Fruit fly (Drosophila melanogaster) whole organism, prepupa: ENCODE data around the gene Sh.
A peak's percentile ranks its signal among the peaks of the same experiment; 100 is the strongest.

Experiments used
- Blimp-1 ChIP-seq: fragments of 200-800 bp; sonication (Bioruptor generic); optimal IDR thresholded peaks from 3 replicates; lab custom pipeline; 2017; ENCODE audit warnings: missing biosample characterization, missing genetic modification characterization, mild to moderate bottlenecking, moderate library complexity, missing genetic modification reagents
- CG10669 ChIP-seq: fragments of 200-800 bp; sonication (Bioruptor generic); optimal IDR thresholded peaks from 3 replicates; lab custom pipeline; 2018; ENCODE audit warnings: missing biosample characterization, mild to moderate bottlenecking, missing genetic modification characterization, moderate library complexity
- CG11762 ChIP-seq: fragments of 200-800 bp; sonication (Bioruptor generic); optimal IDR thresholded peaks from 3 replicates; lab custom pipeline; 2016; ENCODE audit warnings: missing biosample characterization, missing genetic modification characterization; ENCODE audit not compliant: insufficient read depth
- CG11902 ChIP-seq: fragments of 200-800 bp; sonication (Bioruptor generic); optimal IDR thresholded peaks from 3 replicates; lab custom pipeline; 2016; ENCODE audit warnings: missing biosample characterization, missing genetic modification characterization
- CG15336 ChIP-seq: fragments of 200-800 bp; sonication (Bioruptor generic); IDR thresholded peaks from 2 replicates; pipeline ENCODE4 v1.3.6; 2022; ENCODE audit warnings: missing biosample characterization, missing genetic modification characterization
- CG16779 ChIP-seq: fragments of 200-800 bp; sonication (Bioruptor generic); optimal IDR thresholded peaks from 3 replicates; lab custom pipeline; 2017; ENCODE audit warnings: missing biosample characterization, mild to moderate bottlenecking, missing genetic modification characterization
- CG31627 ChIP-seq: fragments of 200-800 bp; sonication (Bioruptor generic); optimal IDR thresholded peaks from 3 replicates; lab custom pipeline; 2016; ENCODE audit warnings: missing biosample characterization, missing genetic modification characterization
- CG32006 ChIP-seq: fragments of 200-800 bp; sonication (Bioruptor generic); optimal IDR thresholded peaks from 3 replicates; lab custom pipeline; 2017; ENCODE audit warnings: missing biosample characterization, mild to moderate bottlenecking, missing genetic modification characterization
- CG3919 ChIP-seq: fragments of 200-800 bp; sonication (Bioruptor generic); optimal IDR thresholded peaks from 3 replicates; lab custom pipeline; 2016; ENCODE audit warnings: missing biosample characterization, missing genetic modification characterization
- CG6163 ChIP-seq: fragments of 200-800 bp; sonication (Bioruptor generic); IDR thresholded peaks from 3 replicates; pipeline ENCODE4 v1.3.6; 2022; ENCODE audit warnings: missing biosample characterization, missing genetic modification characterization
- CG6276 ChIP-seq: fragments of 200-800 bp; sonication (Bioruptor generic); optimal IDR thresholded peaks from 2 replicates; lab custom pipeline; 2017; ENCODE audit warnings: missing biosample characterization, mild to moderate bottlenecking, missing genetic modification characterization
- CG6792 ChIP-seq: fragments of 200-800 bp; sonication (Bioruptor generic); optimal IDR thresholded peaks from 3 replicates; lab custom pipeline; 2016; ENCODE audit warnings: missing biosample characterization, missing genetic modification characterization
- CG6808 ChIP-seq: fragments of 200-800 bp; sonication (Bioruptor generic); optimal IDR thresholded peaks from 3 replicates; lab custom pipeline; 2017; ENCODE audit warnings: missing biosample characterization, missing genetic modification characterization, mild to moderate bottlenecking, moderate library complexity, missing genetic modification reagents
- CG6854 ChIP-seq: fragments of 200-800 bp; sonication (Bioruptor generic); optimal IDR thresholded peaks from 2 replicates; lab custom pipeline; 2017; ENCODE audit warnings: missing biosample characterization, mild to moderate bottlenecking, missing genetic modification characterization
- CG8119 ChIP-seq: fragments of 200-800 bp; sonication (Bioruptor generic); IDR thresholded peaks from 3 replicates; pipeline ENCODE4 v1.3.6; 2022; ENCODE audit warnings: missing biosample characterization, missing genetic modification characterization
- Eip78C ChIP-seq: fragments of 200-800 bp; sonication (Bioruptor generic); peaks from one replicate; lab custom pipeline; 2016; ENCODE audit warnings: missing biosample characterization, missing genetic modification characterization
- Eip93F ChIP-seq: fragments of 200-800 bp; sonication (Bioruptor generic); optimal IDR thresholded peaks from 2 replicates; lab custom pipeline; 2016; ENCODE audit warnings: missing biosample characterization, mild to moderate bottlenecking, missing genetic modification characterization
- Ets21C ChIP-seq: fragments of 200-800 bp; sonication (Bioruptor generic); optimal IDR thresholded peaks from 3 replicates; lab custom pipeline; 2016; ENCODE audit warnings: missing biosample characterization, missing genetic modification characterization
- Ets96B ChIP-seq: fragments of 200-800 bp; optimal IDR thresholded peaks from 2 replicates; lab custom pipeline; 2019; ENCODE audit warnings: missing biosample characterization, mild to moderate bottlenecking, missing genetic modification characterization, moderate library complexity
- Gug ChIP-seq: fragments of 200-800 bp; sonication (Bioruptor generic); IDR thresholded peaks from 2 replicates; pipeline ENCODE4 v1.3.6; 2022; ENCODE audit warnings: missing biosample characterization, missing genetic modification characterization
- Hr39 ChIP-seq: fragments of 200-800 bp; sonication (Bioruptor generic); optimal IDR thresholded peaks from 2 replicates; lab custom pipeline; 2016; ENCODE audit warnings: missing biosample characterization, missing genetic modification characterization
- Hr4 ChIP-seq: fragments of 200-800 bp; sonication (Bioruptor generic); optimal IDR thresholded peaks from 3 replicates; lab custom pipeline; 2016; ENCODE audit warnings: missing biosample characterization, missing genetic modification characterization
- Lpt ChIP-seq: fragments of 200-800 bp; sonication (Bioruptor generic); optimal IDR thresholded peaks from 3 replicates; lab custom pipeline; 2016; ENCODE audit warnings: missing biosample characterization, missing genetic modification characterization
- Met ChIP-seq: fragments of 200-800 bp; sonication (Bioruptor generic); optimal IDR thresholded peaks from 3 replicates; lab custom pipeline; 2016; ENCODE audit warnings: missing biosample characterization, missing genetic modification characterization
- OdsH ChIP-seq: fragments of 200-800 bp; sonication (Bioruptor generic); optimal IDR thresholded peaks from 3 replicates; lab custom pipeline; 2016; ENCODE audit warnings: missing biosample characterization, missing genetic modification characterization
- Sox102F ChIP-seq: fragments of 200-800 bp; sonication (Bioruptor generic); optimal IDR thresholded peaks from 2 replicates; lab custom pipeline; 2016; ENCODE audit warnings: missing biosample characterization, mild to moderate bottlenecking, missing genetic modification characterization
- Sox14 ChIP-seq: fragments of 200-800 bp; sonication (Bioruptor generic); optimal IDR thresholded peaks from 3 replicates; lab custom pipeline; 2016; ENCODE audit warnings: missing biosample characterization, missing genetic modification characterization
- Sox15 ChIP-seq: fragments of 200-800 bp; sonication (Bioruptor generic); optimal IDR thresholded peaks from 3 replicates; lab custom pipeline; 2016; ENCODE audit warnings: missing biosample characterization, missing genetic modification characterization
- achi ChIP-seq: fragments of 200-800 bp; sonication (Bioruptor generic); optimal IDR thresholded peaks from 3 replicates; lab custom pipeline; 2016; ENCODE audit warnings: missing biosample characterization, missing genetic modification characterization
- acj6 ChIP-seq: fragments of 200-800 bp; sonication (Bioruptor generic); optimal IDR thresholded peaks from 3 replicates; lab custom pipeline; 2016; ENCODE audit warnings: missing biosample characterization, missing genetic modification characterization
- dac ChIP-seq: fragments of 200-800 bp; sonication (Bioruptor generic); optimal IDR thresholded peaks from 2 replicates; lab custom pipeline; 2017; ENCODE audit warnings: missing biosample characterization, mild to moderate bottlenecking, missing genetic modification characterization
- dsx ChIP-seq: fragments of 200-800 bp; optimal IDR thresholded peaks from 3 replicates; lab custom pipeline; 2019; ENCODE audit warnings: missing biosample characterization, mild to moderate bottlenecking, missing genetic modification characterization, moderate library complexity; ENCODE audit not compliant: poor library complexity, severe bottlenecking
- eg ChIP-seq: fragments of 200-800 bp; sonication (Bioruptor generic); IDR thresholded peaks from 3 replicates; pipeline ENCODE4 v1.3.6; 2022; ENCODE audit warnings: missing biosample characterization, missing genetic modification characterization
- fd59A ChIP-seq: fragments of 200-800 bp; sonication (Bioruptor generic); optimal IDR thresholded peaks from 2 replicates; lab custom pipeline; 2017; ENCODE audit warnings: missing biosample characterization, mild to moderate bottlenecking, missing genetic modification characterization, missing genetic modification reagents
- fd85E ChIP-seq: fragments of 200-800 bp; sonication (Bioruptor generic); optimal IDR thresholded peaks from 3 replicates; lab custom pipeline; 2016; ENCODE audit warnings: missing biosample characterization, missing genetic modification characterization
- fkh ChIP-seq: fragments of 200-800 bp; sonication (Bioruptor generic); optimal IDR thresholded peaks from 3 replicates; lab custom pipeline; 2017; ENCODE audit warnings: missing biosample characterization, mild to moderate bottlenecking, missing genetic modification characterization, moderate library complexity
- net ChIP-seq: fragments of 200-800 bp; sonication (Bioruptor generic); optimal IDR thresholded peaks from 3 replicates; lab custom pipeline; 2016; ENCODE audit warnings: missing biosample characterization, missing genetic modification characterization
- ss ChIP-seq, 2 experiments: fragments of 200-800 bp; sonication (Bioruptor generic); optimal IDR thresholded peaks; 2 replicates in 1 of 2; 3 replicates in 1 of 2; lab custom pipeline; 2017 to 2018; ENCODE audit warnings: mild to moderate bottlenecking in 2 of 2, missing biosample characterization in 2 of 2, missing genetic modification characterization in 2 of 2, moderate library complexity in 1 of 2
- svp ChIP-seq: fragments of 200-800 bp; sonication (Bioruptor generic); peaks from one replicate; lab custom pipeline; 2016; ENCODE audit warnings: missing biosample characterization, missing genetic modification characterization
- topi ChIP-seq: fragments of 200-800 bp; sonication (Bioruptor generic); optimal IDR thresholded peaks from 3 replicates; lab custom pipeline; 2016; ENCODE audit warnings: missing biosample characterization, missing genetic modification characterization

Sh gene

DNA sequence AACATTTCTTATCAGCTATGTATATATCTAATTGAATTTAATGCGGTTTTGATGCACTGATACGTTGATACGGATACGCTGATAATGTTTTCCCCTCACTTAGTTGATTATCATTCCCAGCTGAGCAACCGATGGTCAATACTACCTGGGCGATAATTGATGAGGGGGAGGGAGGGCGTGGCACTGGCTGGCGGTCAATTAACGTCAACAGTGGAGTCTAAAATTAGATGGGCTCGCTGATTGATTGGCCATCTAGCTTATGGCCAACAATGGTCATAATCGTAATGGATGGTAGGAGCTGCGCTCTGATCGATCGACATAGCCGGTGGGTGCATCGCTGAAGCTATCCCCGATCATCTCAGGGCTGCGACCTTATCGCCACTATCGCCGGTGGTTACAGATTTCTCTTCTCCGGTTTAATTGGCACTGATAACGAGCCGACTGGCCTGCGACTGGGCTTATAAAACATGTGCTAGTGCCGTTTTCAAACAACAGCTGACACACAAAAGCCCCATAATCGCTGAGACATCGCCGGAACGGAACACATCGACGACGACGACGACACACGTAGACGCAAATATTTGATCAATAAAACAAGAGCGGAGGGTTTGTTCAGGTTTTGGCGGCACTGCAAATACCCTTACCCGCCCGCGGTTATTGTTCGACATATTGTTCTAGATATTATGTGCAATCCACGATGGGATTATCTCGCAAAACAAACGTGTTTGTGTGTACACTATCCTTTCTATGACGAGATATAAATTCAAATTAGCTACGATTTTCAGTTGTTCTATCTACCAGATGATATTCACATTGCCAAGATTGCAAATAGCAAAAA, 20.7 kb upstream of the Sh start:
- peak; percentile 4 for TF ChIP-seq Sox14 (GFP tag; lab: Kevin White, UChicago)
- no peak for TF ChIP-seq Hr39 (GFP tag; lab: Kevin White, UChicago)
- TF ChIP-seq fkh (GFP tag; lab: Kevin White, UChicago): peak; percentile 84
- peak; percentile 37 for TF ChIP-seq Eip78C (GFP tag; lab: Kevin White, UChicago)
- no peak for TF ChIP-seq CG16779

DNA sequence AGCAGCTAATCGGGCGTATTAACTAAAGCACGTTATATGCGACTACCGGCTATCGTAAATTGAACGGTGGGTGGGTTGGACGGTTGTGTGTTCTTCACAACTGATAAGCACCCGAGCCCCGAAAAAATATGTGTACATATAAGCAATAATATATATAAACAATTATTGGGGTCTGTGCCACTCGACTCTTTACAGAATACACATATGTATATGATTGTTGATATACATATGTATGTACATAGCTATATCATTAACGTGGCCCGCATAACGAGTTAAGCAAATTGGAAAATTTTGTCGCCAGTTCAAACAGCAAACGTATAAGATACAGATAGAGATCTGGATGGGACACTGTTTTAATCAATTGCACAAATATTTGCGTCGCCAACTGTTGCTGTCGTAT, 19.6 kb upstream of the Sh start:
- TF ChIP-seq CG6163 (GFP tag; lab: Robert Waterston, UW): no peak
- TF ChIP-seq fkh (GFP tag; lab: Kevin White, UChicago): peak; percentile 82
- TF ChIP-seq svp: peak; percentile 37
- no peak for TF ChIP-seq ss (GFP tag; optimal IDR thresholded peaks at IDR 0.05; lab: Kevin White, UChicago)

DNA sequence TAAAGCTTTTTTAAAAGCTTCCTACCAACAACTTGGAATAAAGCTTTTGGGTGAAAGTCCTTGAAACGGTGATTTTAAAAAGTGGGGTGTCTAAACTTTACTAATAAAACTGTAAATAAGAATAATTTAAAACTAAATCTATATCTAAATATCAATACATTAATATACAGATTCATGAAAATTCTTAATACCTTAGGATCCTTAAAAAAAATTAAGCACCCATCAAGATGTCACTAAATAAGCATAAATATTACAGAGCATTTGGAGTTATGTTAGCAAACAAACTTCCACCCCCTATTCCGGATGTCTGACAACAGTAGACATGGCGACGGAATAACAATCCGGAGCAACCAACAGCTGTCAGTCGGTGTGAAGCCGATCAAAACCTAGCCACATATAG, 1.1 kb upstream of the Sh start, which contains the start of gene Dhc16F:
TSS of gene Dhc16F (plus strand) at position 301 of the 400 bp plus-strand sequence.
- TF ChIP-seq net (GFP tag; lab: Kevin White, UChicago): no peak
- no peak for TF ChIP-seq fd59A (GFP tag; lab: Kevin White, UChicago)
- TF ChIP-seq dsx (GFP tag; lab: Kevin White, UChicago): no peak
- TF ChIP-seq Eip93F (GFP tag; lab: Kevin White, UChicago): no peak
- TF ChIP-seq Ets96B (tag; lab: Kevin White, UChicago): no peak

DNA sequence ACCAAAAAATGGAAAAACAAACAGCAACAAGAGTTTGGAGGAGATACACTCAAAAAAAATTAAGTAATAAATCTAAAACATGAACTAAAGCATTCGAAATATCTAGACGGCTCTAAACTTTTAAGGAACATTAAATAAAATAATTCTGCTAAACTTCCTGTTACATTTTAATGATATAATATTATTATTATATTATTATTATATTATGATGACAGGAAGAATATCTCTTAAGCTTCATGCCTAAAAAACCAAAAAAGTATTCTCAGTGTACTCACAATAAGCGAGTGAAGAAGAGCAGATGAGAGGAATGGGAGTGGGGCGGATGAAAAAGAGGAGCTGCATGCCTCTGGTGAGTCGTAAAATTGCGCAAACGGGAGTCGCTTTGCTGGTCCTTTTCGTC, 4.9 kb downstream of the Sh start:
- no peak for TF ChIP-seq Met (GFP tag; lab: Kevin White, UChicago)
- TF ChIP-seq Eip78C (GFP tag; lab: Kevin White, UChicago): peak; percentile 28
- no peak for TF ChIP-seq CG10669 (GFP tag; lab: Kevin White, UChicago)

DNA sequence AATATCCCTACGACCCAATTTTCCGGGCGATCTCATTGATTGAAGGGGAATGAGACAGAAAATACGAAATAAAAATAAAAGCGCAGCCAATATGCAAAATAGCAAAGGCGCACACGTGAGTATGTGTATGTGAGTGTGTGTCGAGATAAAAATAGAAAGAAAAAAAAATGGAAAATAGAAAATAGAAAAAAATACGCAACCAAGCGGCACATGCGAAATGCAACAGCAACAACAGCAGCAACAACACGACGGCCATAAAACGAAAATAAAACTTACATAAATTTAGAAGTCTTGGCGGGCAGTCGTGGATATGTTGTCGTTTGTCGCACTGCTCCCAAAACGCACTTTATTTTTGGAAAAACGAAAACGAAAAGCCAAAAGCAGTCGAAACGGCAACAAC, 5.8 kb downstream of the Sh start:
- peak; percentile 58; the same call in 2 of the 3 replicates for TF ChIP-seq eg
- TF ChIP-seq CG32006 (GFP tag; lab: Kevin White, UChicago): no peak
- no peak for TF ChIP-seq Hr4 (GFP tag; lab: Kevin White, UChicago)
- no peak for TF ChIP-seq achi
- no peak for TF ChIP-seq CG6854 (GFP tag; lab: Kevin White, UChicago)
- TF ChIP-seq CG31627 (GFP tag; lab: Kevin White, UChicago): no peak
- TF ChIP-seq CG15336: peak; percentile 50
- TF ChIP-seq topi (GFP tag; lab: Kevin White, UChicago): no peak
- TF ChIP-seq net (GFP tag; lab: Kevin White, UChicago): no peak
- TF ChIP-seq CG3919 (GFP tag; lab: Kevin White, UChicago): no peak
- no peak for TF ChIP-seq fd85E
- TF ChIP-seq Sox15: no peak
- TF ChIP-seq svp: no peak
- no peak for TF ChIP-seq OdsH
- TF ChIP-seq acj6 (GFP tag; lab: Kevin White, UChicago): no peak
- TF ChIP-seq CG6792 (GFP tag; lab: Kevin White, UChicago): no peak
- no peak for TF ChIP-seq dac (GFP tag; lab: Kevin White, UChicago)
- no peak for TF ChIP-seq Ets21C
- TF ChIP-seq CG6808 (GFP tag; lab: Kevin White, UChicago): no peak
- no peak for TF ChIP-seq Blimp-1 (GFP tag; lab: Kevin White, UChicago)
- TF ChIP-seq Lpt (GFP tag; lab: Kevin White, UChicago): peak; percentile 7
- no peak for TF ChIP-seq CG11902 (GFP tag; lab: Kevin White, UChicago)
- TF ChIP-seq Sox102F: no peak
- TF ChIP-seq CG6276 (GFP tag; lab: Kevin White, UChicago): peak; percentile 75
- TF ChIP-seq Gug: no peak
- no peak for TF ChIP-seq CG11762 (GFP tag; lab: Kevin White, UChicago)
- 0 out of 3 replicates have a peak, but pooled peaks have one; percentile 26 for TF ChIP-seq CG6163 (GFP tag; lab: Robert Waterston, UW)
- TF ChIP-seq CG8119 (GFP tag; lab: Robert Waterston, UW): peak; percentile 51; the same call in 2 of the 3 replicates
